Worm (Caenorhabditis elegans) whole organism, L4 larva: ENCODE results near the gene sod-3.

ENCODE experiments used
- D1046.2 ChIP-seq: fragments of 200-800 bp; sonication (Bioruptor generic); IDR thresholded peaks from 2 replicates; pipeline ENCODE4 v1.3.6; 2022; ENCODE audit warnings: missing genetic modification characterization, missing compliant biosample characterization
- F10B5.3 ChIP-seq: sonication (generic microtip); optimal IDR thresholded peaks from 2 replicates; lab custom pipeline; 2016; ENCODE audit warnings: mild to moderate bottlenecking, missing genetic modification characterization, missing compliant biosample characterization
- F26F4.8 ChIP-seq: fragments of 200-800 bp; sonication (Bioruptor generic); conservative IDR thresholded peaks from 2 replicates; pipeline ENCODE4 v1.3.6; 2022; ENCODE audit warnings: missing genetic modification characterization, missing compliant biosample characterization
- F44E2.7 ChIP-seq: fragments of 200-800 bp; sonication (Bioruptor generic); IDR thresholded peaks from 2 replicates; pipeline ENCODE4 v2.1.2; 2022; ENCODE audit warnings: missing genetic modification characterization, missing compliant biosample characterization
- R02D3.7 ChIP-seq: fragments of 150-350 bp; sonication (generic microtip); optimal IDR thresholded peaks from 3 replicates; lab custom pipeline; 2014; ENCODE audit warnings: missing biosample characterization, missing genetic modification characterization
- T20F7.1 ChIP-seq: fragments of 200-800 bp; sonication (Bioruptor generic); optimal IDR thresholded peaks from 2 replicates; lab custom pipeline; 2018; ENCODE audit warnings: mild to moderate bottlenecking, missing genetic modification characterization, missing compliant biosample characterization
- T26A8.4 ChIP-seq: fragments of 200-800 bp; sonication (Bioruptor generic); IDR thresholded peaks from 2 replicates; pipeline ENCODE4 v1.3.6; 2022; ENCODE audit warnings: missing genetic modification characterization, missing compliant biosample characterization
- Y105C5A.15 ChIP-seq: fragments of 200-800 bp; sonication (Bioruptor generic); IDR thresholded peaks from 2 replicates; pipeline ENCODE4 v1.3.6; 2022; ENCODE audit warnings: missing genetic modification characterization, missing compliant biosample characterization
- Y5F2A.4 ChIP-seq: fragments of 200-800 bp; sonication (Bioruptor generic); optimal IDR thresholded peaks from 2 replicates; lab custom pipeline; 2018; ENCODE audit warnings: mild to moderate bottlenecking, missing genetic modification characterization, missing compliant biosample characterization
- ama-1 ChIP-seq: fragments of 150-350 bp; optimal IDR thresholded peaks from 2 replicates; lab custom pipeline; 2014; ENCODE audit warnings: inconsistent platforms, mixed read lengths
- arid-1 ChIP-seq: fragments of 200-800 bp; sonication (Bioruptor generic); conservative IDR thresholded peaks from 2 replicates; pipeline ENCODE4 v1.3.6; 2022; ENCODE audit warnings: missing genetic modification reagents, missing genetic modification characterization, missing compliant biosample characterization
- ceh-20 ChIP-seq: fragments of 200-800 bp; sonication (Bioruptor generic); IDR thresholded peaks from 2 replicates; pipeline ENCODE4 v1.3.6; 2022; ENCODE audit warnings: missing genetic modification reagents, missing genetic modification characterization, missing compliant biosample characterization
- ceh-28 ChIP-seq: fragments of 150-350 bp; optimal IDR thresholded peaks from 2 replicates; lab custom pipeline; 2014; ENCODE audit warnings: missing biosample characterization, missing genetic modification reagents, missing genetic modification characterization
- ceh-32 ChIP-seq: sonication (generic microtip); optimal IDR thresholded peaks from 2 replicates; lab custom pipeline; 2016; ENCODE audit warnings: mild to moderate bottlenecking, missing genetic modification characterization, missing compliant biosample characterization; ENCODE audit not compliant: poor library complexity
- ceh-44 ChIP-seq: fragments of 200-800 bp; sonication (Bioruptor generic); IDR thresholded peaks from 2 replicates; pipeline ENCODE4 v1.3.6; 2022; ENCODE audit warnings: missing genetic modification reagents, missing genetic modification characterization, missing compliant biosample characterization
- cey-2 ChIP-seq: sonication (generic microtip); optimal IDR thresholded peaks from 3 replicates; lab custom pipeline; 2017; ENCODE audit warnings: missing genetic modification characterization, mild to moderate bottlenecking, missing compliant biosample characterization, antibody characterized with exemption, borderline replicate concordance; ENCODE audit not compliant: insufficient read depth
- daf-19 ChIP-seq: fragments of 200-800 bp; sonication (Bioruptor generic); conservative IDR thresholded peaks from 2 replicates; pipeline ENCODE4 v1.3.6; 2022; ENCODE audit warnings: missing genetic modification characterization, missing compliant biosample characterization
- daf-8 ChIP-seq: fragments of 200-800 bp; sonication (Bioruptor generic); IDR thresholded peaks from 2 replicates; pipeline ENCODE4 v1.3.6; 2022; ENCODE audit warnings: missing genetic modification characterization, missing compliant biosample characterization
- dmd-6 ChIP-seq: fragments of 200-800 bp; sonication (Bioruptor generic); IDR thresholded peaks from 2 replicates; pipeline ENCODE4 v1.3.6; 2022; ENCODE audit warnings: missing genetic modification reagents, missing genetic modification characterization, missing compliant biosample characterization
- dmd-9 ChIP-seq: fragments of 200-800 bp; sonication (Bioruptor generic); IDR thresholded peaks from 2 replicates; pipeline ENCODE4 v1.3.6; 2022; ENCODE audit warnings: missing genetic modification reagents, missing genetic modification characterization, missing compliant biosample characterization
- duxl-1 ChIP-seq: sonication (generic microtip); optimal IDR thresholded peaks from 2 replicates; lab custom pipeline; 2016; ENCODE audit warnings: mild to moderate bottlenecking, missing genetic modification characterization, moderate library complexity, missing compliant biosample characterization; ENCODE audit not compliant: poor library complexity
- dve-1 ChIP-seq: sonication (generic microtip); optimal IDR thresholded peaks from 2 replicates; lab custom pipeline; 2017; ENCODE audit warnings: antibody characterized with exemption, mild to moderate bottlenecking, missing genetic modification characterization, missing compliant biosample characterization; ENCODE audit not compliant: insufficient read depth
- fos-1 ChIP-seq: fragments of 150-350 bp; optimal IDR thresholded peaks from 2 replicates; lab custom pipeline; 2014; ENCODE audit warnings: missing biosample characterization, missing genetic modification characterization
- hif-1 ChIP-seq, 2 experiments: sonication (generic microtip); optimal IDR thresholded peaks; 2 replicates each; lab custom pipeline; 2016 to 2017; ENCODE audit warnings: missing compliant biosample characterization in 2 of 2, missing genetic modification characterization in 2 of 2, missing genetic modification reagents in 2 of 2, missing genotype in 2 of 2, mild to moderate bottlenecking in 1 of 2
- hlh-11 ChIP-seq: fragments of 200-800 bp; sonication (Bioruptor generic); optimal IDR thresholded peaks from 2 replicates; lab custom pipeline; 2018; ENCODE audit warnings: mild to moderate bottlenecking, missing genetic modification characterization, missing compliant biosample characterization
- hlh-30 ChIP-seq: sonication (generic microtip); optimal IDR thresholded peaks from 2 replicates; lab custom pipeline; 2017; ENCODE audit warnings: antibody characterized with exemption, mild to moderate bottlenecking, missing genetic modification characterization, missing compliant biosample characterization; ENCODE audit not compliant: insufficient read depth
- lin-13 ChIP-seq: fragments of 150-350 bp; optimal IDR thresholded peaks from 2 replicates; lab custom pipeline; 2014; ENCODE audit warnings: missing biosample characterization, missing genetic modification reagents, missing genetic modification characterization
- lin-29 ChIP-seq: fragments of 200-800 bp; sonication (Bioruptor generic); IDR thresholded peaks from 2 replicates; pipeline ENCODE4 v1.3.6; 2022; ENCODE audit warnings: missing genetic modification reagents, missing genetic modification characterization, missing compliant biosample characterization
- lir-3 ChIP-seq: sonication (generic microtip); optimal IDR thresholded peaks from 2 replicates; lab custom pipeline; 2016; ENCODE audit warnings: mild to moderate bottlenecking, missing genetic modification characterization, missing compliant biosample characterization
- madf-9 ChIP-seq: fragments of 200-800 bp; sonication (Bioruptor generic); conservative IDR thresholded peaks from 2 replicates; pipeline ENCODE4 v1.3.6; 2022; ENCODE audit warnings: missing genetic modification reagents, missing genetic modification characterization, missing compliant biosample characterization
- mdt-29 ChIP-seq: fragments of 200-800 bp; sonication (Bioruptor generic); IDR thresholded peaks from 2 replicates; pipeline ENCODE4 v1.3.6; 2022; ENCODE audit warnings: missing genetic modification reagents, missing genetic modification characterization, missing compliant biosample characterization
- mep-1 ChIP-seq: fragments of 150-350 bp; sonication (generic microtip); optimal IDR thresholded peaks from 3 replicates; lab custom pipeline; 2014; ENCODE audit warnings: missing biosample characterization, missing genetic modification characterization
- mes-2 ChIP-seq: sonication (generic microtip); optimal IDR thresholded peaks from 2 replicates; lab custom pipeline; 2016; ENCODE audit warnings: missing genotype, mild to moderate bottlenecking, missing genetic modification characterization, missing compliant biosample characterization; ENCODE audit not compliant: poor library complexity, severe bottlenecking
- mxl-3 ChIP-seq: fragments of 200-800 bp; sonication (Bioruptor generic); optimal IDR thresholded peaks from 2 replicates; lab custom pipeline; 2018; ENCODE audit warnings: mild to moderate bottlenecking, missing genetic modification characterization, missing compliant biosample characterization
- nhr-10 ChIP-seq: fragments of 150-350 bp; optimal IDR thresholded peaks from 2 replicates; lab custom pipeline; 2014; ENCODE audit warnings: missing biosample characterization, missing genetic modification characterization
- nhr-102 ChIP-seq: sonication (generic microtip); optimal IDR thresholded peaks from 2 replicates; lab custom pipeline; 2016; ENCODE audit warnings: mild to moderate bottlenecking, missing genetic modification characterization, moderate library complexity, missing compliant biosample characterization
- nhr-11 ChIP-seq: fragments of 150-350 bp; optimal IDR thresholded peaks from 2 replicates; lab custom pipeline; 2014; ENCODE audit warnings: missing biosample characterization, missing genetic modification characterization
- nhr-111 ChIP-seq: fragments of 200-800 bp; sonication (Bioruptor generic); optimal IDR thresholded peaks from 2 replicates; lab custom pipeline; 2018; ENCODE audit warnings: mild to moderate bottlenecking, missing genetic modification characterization, missing compliant biosample characterization
- nhr-41 ChIP-seq: fragments of 200-800 bp; sonication (Bioruptor generic); IDR thresholded peaks from 2 replicates; pipeline ENCODE4 v1.3.6; 2022; ENCODE audit warnings: missing genetic modification reagents, missing genetic modification characterization, missing compliant biosample characterization
- nhr-48 ChIP-seq: sonication (generic microtip); optimal IDR thresholded peaks from 2 replicates; lab custom pipeline; 2016; ENCODE audit warnings: mild to moderate bottlenecking, missing genetic modification characterization, missing compliant biosample characterization
- nhr-6 ChIP-seq: fragments of 150-350 bp; optimal IDR thresholded peaks from 2 replicates; lab custom pipeline; 2014; ENCODE audit warnings: missing biosample characterization, missing genetic modification characterization
- php-3 ChIP-seq: fragments of 200-800 bp; sonication (Bioruptor generic); IDR thresholded peaks from 2 replicates; pipeline ENCODE4 v1.3.6; 2022; ENCODE audit warnings: missing genetic modification reagents, missing genetic modification characterization, missing compliant biosample characterization
- saeg-2 ChIP-seq: fragments of 200-800 bp; sonication (Bioruptor generic); IDR thresholded peaks from 2 replicates; pipeline ENCODE4 v1.3.6; 2022; ENCODE audit warnings: missing genetic modification reagents, missing genetic modification characterization, missing compliant biosample characterization
- sdz-12 ChIP-seq: fragments of 200-800 bp; sonication (Bioruptor generic); optimal IDR thresholded peaks from 2 replicates; lab custom pipeline; 2018; ENCODE audit warnings: mild to moderate bottlenecking, missing genetic modification characterization, missing compliant biosample characterization
- snpc-1.2 ChIP-seq: fragments of 200-800 bp; sonication (Bioruptor generic); IDR thresholded peaks from 2 replicates; pipeline ENCODE4 v1.3.6; 2022; ENCODE audit warnings: missing genetic modification reagents, missing genetic modification characterization, missing compliant biosample characterization
- snpc-4 ChIP-seq: fragments of 150-350 bp; optimal IDR thresholded peaks from 2 replicates; lab custom pipeline; 2014; ENCODE audit warnings: missing biosample characterization, missing genetic modification characterization
- spr-1 ChIP-seq: sonication (generic microtip); optimal IDR thresholded peaks from 2 replicates; lab custom pipeline; 2016; ENCODE audit warnings: mild to moderate bottlenecking, missing genetic modification characterization, missing compliant biosample characterization
- tra-1 ChIP-seq: fragments of 200-800 bp; sonication (Bioruptor generic); IDR thresholded peaks from 2 replicates; pipeline ENCODE4 v1.3.6; 2022; ENCODE audit warnings: missing genetic modification reagents, missing genetic modification characterization, missing compliant biosample characterization
- zfp-3 ChIP-seq: fragments of 200-800 bp; sonication (Bioruptor generic); conservative IDR thresholded peaks from 2 replicates; pipeline ENCODE4 v1.3.6; 2022; ENCODE audit warnings: missing genetic modification reagents, missing genetic modification characterization, missing compliant biosample characterization
- zip-11 ChIP-seq: fragments of 200-800 bp; sonication (Bioruptor generic); IDR thresholded peaks from 2 replicates; pipeline ENCODE4 v1.3.6; 2022; ENCODE audit warnings: missing genetic modification characterization, missing compliant biosample characterization
- ztf-11 ChIP-seq: fragments of 150-350 bp; optimal IDR thresholded peaks from 2 replicates; lab custom pipeline; 2014; ENCODE audit warnings: missing biosample characterization, missing genetic modification characterization

Gene sod-3

ce11 chrX:17135704-17136103, 43.2 kb downstream of the sod-3 start (continued):
- TF ChIP-seq zfp-3 (GFP tag; lab: Robert Waterston, UW) (0 out of 2 replicates have a peak, but pooled peaks have one; percentile 35), duxl-1 (no peak), php-3 (GFP tag; lab: Robert Waterston, UW) (0 out of 2 replicates have a peak, but pooled peaks have one; percentile 0), ceh-44 (GFP tag; lab: Robert Waterston, UW) (no peak), sdz-12 (no peak), nhr-48 (tag; lab: Kevin White, UChicago) (no peak), F26F4.8 (GFP tag; lab: Robert Waterston, UW) (no peak), nhr-11 (tag; lab: Kevin White, UChicago) (no peak), T26A8.4 (GFP tag; lab: Robert Waterston, UW) (no peak), nhr-111 (GFP tag; lab: Kevin White, UChicago) (no peak), lir-3 (tag; lab: Kevin White, UChicago) (no peak), snpc-1.2 (GFP tag; lab: Robert Waterston, UW) (no peak), zip-11 (GFP tag; lab: Robert Waterston, UW) (no peak), dmd-6 (GFP tag; lab: Robert Waterston, UW) (peak; percentile 37; the same call in 1 of the 2 replicates), mep-1 (tag; lab: Kevin White, UChicago) (peak; percentile 70), daf-19 (no peak), nhr-6 (tag; lab: Kevin White, UChicago) (no peak), nhr-102 (tag; lab: Kevin White, UChicago) (peak; percentile 37), spr-1 (no peak), F10B5.3 (tag; lab: Kevin White, UChicago) (no peak), snpc-4 (tag; lab: Kevin White, UChicago) (no peak), madf-9 (GFP tag; lab: Robert Waterston, UW) (no peak), mdt-29 (GFP tag; lab: Robert Waterston, UW) (no peak), nhr-10 (tag; lab: Kevin White, UChicago) (no peak), hlh-30 (tag; lab: Kevin White, UChicago) (peak; percentile 52), lin-29 (no peak), Y105C5A.15 (GFP tag; lab: Robert Waterston, UW) (no peak), ceh-20 (no peak), hlh-11 (tag; lab: Kevin White, UChicago) (peak; percentile 41), ceh-32 (tag; lab: Kevin White, UChicago) (no peak), dmd-9 (GFP tag; lab: Robert Waterston, UW) (no peak), T20F7.1 (no peak), daf-8 (no peak), hif-1 (tag; optimal IDR thresholded peaks at IDR 0.05; lab: Kevin White, UChicago) (no peak), R02D3.7 (no peak), ztf-11 (tag; lab: Kevin White, UChicago) (no peak), ama-1 (lab: Kevin White, UChicago) (no peak), Y5F2A.4 (GFP tag; lab: Kevin White, UChicago) (no peak), arid-1 (no peak), cey-2 (no peak), nhr-41 (GFP tag; lab: Robert Waterston, UW) (no peak), saeg-2 (GFP tag; lab: Robert Waterston, UW) (no peak), mes-2 (no peak), D1046.2 (no peak), tra-1 (GFP tag; lab: Robert Waterston, UW) (no peak), ceh-28 (no peak), F44E2.7 (GFP tag; lab: Robert Waterston, UW) (no peak), dve-1 (tag; lab: Kevin White, UChicago) (peak; percentile 85), fos-1 (tag; lab: Kevin White, UChicago) (no peak), lin-13 (GFP tag; lab: Kevin White, UChicago) (no peak), mxl-3 (GFP tag; lab: Kevin White, UChicago) (no peak)
